Worm (Caenorhabditis elegans) whole organism, early embryonic: ENCODE measurements around the gene elc-1.

Experiments
- B0310.2 ChIP-seq: sonication (generic microtip); optimal IDR thresholded peaks from 2 replicates; lab custom pipeline; 2016; ENCODE audit warnings: mild to moderate bottlenecking, missing genetic modification characterization, missing compliant biosample characterization
- F13C5.2 ChIP-seq: sonication (generic microtip); optimal IDR thresholded peaks from 2 replicates; lab custom pipeline; 2017; ENCODE audit warnings: mild to moderate bottlenecking, missing genetic modification characterization, inconsistent platforms, missing compliant biosample characterization
- aly-1 ChIP-seq: sonication (generic microtip); optimal IDR thresholded peaks from 2 replicates; lab custom pipeline; 2016; ENCODE audit warnings: missing genetic modification characterization, missing compliant biosample characterization
- ama-1 ChIP-seq: fragments of 150-350 bp; optimal IDR thresholded peaks from 2 replicates; lab custom pipeline; 2014
- ceh-13 ChIP-seq: fragments of 200-800 bp; sonication (Bioruptor generic); optimal IDR thresholded peaks from 2 replicates; lab custom pipeline; 2018; ENCODE audit warnings: mild to moderate bottlenecking, missing genetic modification characterization, missing compliant biosample characterization
- ceh-36 ChIP-seq: sonication (generic microtip); optimal IDR thresholded peaks from 2 replicates; lab custom pipeline; 2016; ENCODE audit warnings: missing genetic modification characterization, inconsistent platforms, missing compliant biosample characterization
- ets-7 ChIP-seq: sonication (generic microtip); optimal IDR thresholded peaks from 2 replicates; lab custom pipeline; 2016; ENCODE audit warnings: missing genotype, missing genetic modification characterization, missing compliant biosample characterization
- flt-1 ChIP-seq: fragments of 200-800 bp; sonication (Bioruptor generic); IDR thresholded peaks from 2 replicates; pipeline ENCODE4 v1.3.6; 2022; ENCODE audit warnings: missing genetic modification characterization, missing compliant biosample characterization
- hmbx-1 ChIP-seq: sonication (generic microtip); optimal IDR thresholded peaks from 2 replicates; lab custom pipeline; 2016; ENCODE audit warnings: mild to moderate bottlenecking, missing genetic modification characterization, missing compliant biosample characterization
- hmg-4 ChIP-seq: fragments of 200-800 bp; sonication (Bioruptor generic); optimal IDR thresholded peaks from 2 replicates; lab custom pipeline; 2018; ENCODE audit warnings: mild to moderate bottlenecking, missing genetic modification characterization, missing compliant biosample characterization
- hnd-1 ChIP-seq: sonication (generic microtip); optimal IDR thresholded peaks from 2 replicates; lab custom pipeline; 2016; ENCODE audit warnings: missing genetic modification characterization, missing compliant biosample characterization
- pes-1 ChIP-seq: fragments of 200-800 bp; sonication (Bioruptor generic); IDR thresholded peaks from 2 replicates; pipeline ENCODE4 v1.3.6; 2022; ENCODE audit warnings: missing genetic modification reagents, missing genetic modification characterization, missing compliant biosample characterization
- scrt-1 ChIP-seq: fragments of 200-800 bp; sonication (Bioruptor generic); IDR thresholded peaks from 2 replicates; pipeline ENCODE4 v1.3.6; 2022; ENCODE audit warnings: missing genetic modification characterization, missing compliant biosample characterization
- sea-1 ChIP-seq: fragments of 200-800 bp; sonication (Bioruptor generic); conservative IDR thresholded peaks from 2 replicates; pipeline ENCODE4 v1.3.6; 2022; ENCODE audit warnings: missing genetic modification characterization, missing compliant biosample characterization
- tbx-11 ChIP-seq: fragments of 200-800 bp; sonication (Bioruptor generic); IDR thresholded peaks from 2 replicates; pipeline ENCODE4 v1.3.6; 2022; ENCODE audit warnings: missing genetic modification characterization, missing compliant biosample characterization
- tbx-37 ChIP-seq: fragments of 200-800 bp; sonication (Bioruptor generic); conservative IDR thresholded peaks from 2 replicates; pipeline ENCODE4 v1.3.6; 2022; ENCODE audit warnings: missing genetic modification reagents, missing genetic modification characterization, missing compliant biosample characterization
- tra-4 ChIP-seq: sonication (generic microtip); optimal IDR thresholded peaks from 2 replicates; lab custom pipeline; 2017; ENCODE audit warnings: missing genetic modification characterization, missing compliant biosample characterization

Gene elc-1

DNA sequence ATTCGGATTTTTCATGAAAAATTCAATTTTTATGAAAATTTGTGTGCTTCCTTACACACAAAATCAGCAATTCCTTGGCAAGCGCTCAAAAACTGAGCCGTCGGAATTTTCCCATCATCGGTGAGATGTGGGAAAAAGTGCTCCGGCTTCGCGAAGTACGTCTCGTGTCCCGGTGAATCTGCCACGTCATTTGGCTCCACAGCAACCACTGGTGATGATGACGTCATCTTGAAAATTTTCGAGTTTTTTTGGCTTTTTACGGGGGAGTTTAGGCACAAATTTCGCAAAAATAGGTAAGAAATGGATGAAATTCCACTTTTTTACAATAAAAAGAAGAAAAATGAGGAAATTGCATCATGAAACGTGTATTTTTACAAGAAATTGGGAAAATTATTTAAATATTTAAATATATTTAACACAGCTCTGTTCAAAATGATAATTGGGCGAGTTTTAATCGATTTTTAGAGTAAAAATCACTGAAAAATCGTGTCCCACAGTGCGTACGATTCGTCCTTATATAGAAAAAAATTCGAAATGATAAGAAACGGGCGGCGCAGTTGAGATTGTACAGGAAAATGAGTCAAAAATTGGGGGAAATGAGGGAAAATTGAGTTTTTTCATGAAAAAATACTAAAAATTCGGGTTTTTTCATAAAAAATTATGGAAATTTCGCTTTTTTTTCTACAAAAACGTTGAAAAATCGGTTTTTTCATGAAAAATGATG lies 2.9 kb downstream of the elc-1 start, which contains the start of gene Y82E9BR.14:
Gene Y82E9BR.14, minus strand, starts transcription at position 227 of the 724 bp plus-strand sequence.
- TF ChIP-seq pes-1 (GFP tag; lab: Robert Waterston, UW) (no peak), hmg-4 (no peak), tbx-11 (GFP tag; lab: Robert Waterston, UW) (no peak), B0310.2 (tag; lab: Kevin White, UChicago) (no peak), flt-1 (GFP tag; lab: Robert Waterston, UW) (no peak), tbx-37 (GFP tag; lab: Robert Waterston, UW) (no peak), sea-1 (GFP tag; lab: Robert Waterston, UW) (no peak), ceh-13 (GFP tag; lab: Kevin White, UChicago) (no peak), hnd-1 (no peak)

DNA sequence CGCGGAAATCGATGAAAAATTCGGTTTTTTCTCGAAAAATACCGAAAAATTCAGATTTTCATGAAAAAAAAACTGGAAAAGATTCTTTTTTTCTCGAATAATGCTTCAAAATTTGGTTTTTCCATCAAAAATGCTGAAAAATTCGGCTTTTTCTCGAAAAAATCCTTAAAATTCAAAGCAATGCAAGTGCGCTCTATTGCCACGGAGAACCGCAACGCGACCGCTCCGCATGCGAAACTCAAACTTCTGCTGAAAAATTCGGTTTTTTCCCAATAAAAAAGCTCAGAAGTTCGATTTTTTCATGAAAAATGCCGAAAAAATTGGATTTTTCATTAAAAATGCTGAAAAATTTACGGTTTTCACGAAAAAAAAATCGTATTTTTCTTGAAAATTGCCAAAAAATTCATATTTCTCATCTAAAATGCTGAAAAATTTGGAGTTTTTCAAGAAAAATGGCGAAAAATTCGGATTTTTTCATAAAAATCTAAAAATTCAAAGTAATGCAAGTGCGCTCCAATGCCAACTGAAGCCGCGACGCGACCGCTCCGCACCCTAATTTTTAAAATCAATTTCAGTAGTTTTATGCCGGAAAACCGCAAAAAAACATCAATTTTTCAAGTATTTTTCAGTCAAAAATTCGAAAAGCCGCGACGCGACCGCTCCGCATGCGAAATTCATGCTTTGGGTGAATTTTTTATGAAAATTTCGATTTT lies 3.7 kb downstream of the elc-1 start:
- TF ChIP-seq aly-1 (tag; lab: Kevin White, UChicago) (no peak), ceh-36 (no peak), ceh-13 (GFP tag; lab: Kevin White, UChicago) (no peak), hmbx-1 (tag; lab: Kevin White, UChicago) (no peak), tbx-37 (GFP tag; lab: Robert Waterston, UW) (no peak), ama-1 (lab: Kevin White, UChicago) (no peak), pes-1 (GFP tag; lab: Robert Waterston, UW) (no peak), B0310.2 (tag; lab: Kevin White, UChicago) (no peak), hnd-1 (no peak), F13C5.2 (tag; lab: Kevin White, UChicago) (no peak), flt-1 (GFP tag; lab: Robert Waterston, UW) (no peak), tra-4 (tag; lab: Kevin White, UChicago) (no peak), ets-7 (tag; lab: Kevin White, UChicago) (no peak), hmg-4 (no peak)

DNA sequence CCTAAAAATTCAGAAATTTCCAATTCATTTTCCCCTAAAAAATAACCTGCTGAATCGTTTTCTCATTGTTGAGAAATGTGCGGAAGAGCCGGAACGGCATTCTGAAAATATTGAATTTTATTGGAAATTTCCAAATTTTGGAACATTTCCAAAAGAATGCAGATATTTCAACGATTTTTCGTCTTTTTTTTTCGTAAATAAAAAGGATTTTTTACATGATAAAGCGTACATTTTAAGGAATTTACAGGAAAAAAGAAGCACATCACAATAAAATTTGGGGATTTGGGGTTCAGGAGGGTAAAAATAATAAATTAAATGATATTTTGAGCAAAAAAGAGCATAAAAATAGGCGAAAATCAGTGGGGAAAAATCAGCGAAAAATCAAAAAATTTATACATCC lies 7.9 kb downstream of the elc-1 start, which contains the start of gene Y82E9BR.22:
Gene Y82E9BR.22, minus strand, starts transcription at position 101 of the 400 bp plus-strand sequence.
- TF ChIP-seq tra-4 (tag; lab: Kevin White, UChicago) (no peak), sea-1 (GFP tag; lab: Robert Waterston, UW) (no peak), tbx-37 (GFP tag; lab: Robert Waterston, UW) (no peak), B0310.2 (tag; lab: Kevin White, UChicago) (no peak), hmbx-1 (tag; lab: Kevin White, UChicago) (no peak), ets-7 (tag; lab: Kevin White, UChicago) (no peak), ama-1 (lab: Kevin White, UChicago) (no peak), flt-1 (GFP tag; lab: Robert Waterston, UW) (no peak), tbx-11 (GFP tag; lab: Robert Waterston, UW) (no peak), hmg-4 (no peak), ceh-13 (GFP tag; lab: Kevin White, UChicago) (no peak), hnd-1 (no peak)

- no peak for TF ChIP-seq F13C5.2 (tag; lab: Kevin White, UChicago)
- TF ChIP-seq sea-1 (GFP tag; lab: Robert Waterston, UW), result no peak
- no peak for TF ChIP-seq ceh-36
- no peak for TF ChIP-seq ama-1 (lab: Kevin White, UChicago)
- no peak for TF ChIP-seq scrt-1 (GFP tag; lab: Robert Waterston, UW)
- no peak for TF ChIP-seq ceh-13 (GFP tag; lab: Kevin White, UChicago)
- TF ChIP-seq flt-1 (GFP tag; lab: Robert Waterston, UW), result no peak
- TF ChIP-seq hmg-4, result no peak
- no peak for TF ChIP-seq tra-4 (tag; lab: Kevin White, UChicago)
- TF ChIP-seq aly-1 (tag; lab: Kevin White, UChicago), result no peak
These were observed 13.9 kb downstream of the elc-1 start, which contains the start of gene pals-18 for ce11 chrIII:1403108-1403507. pals-18 (plus strand) TSS chrIII:1403408.

DNA sequence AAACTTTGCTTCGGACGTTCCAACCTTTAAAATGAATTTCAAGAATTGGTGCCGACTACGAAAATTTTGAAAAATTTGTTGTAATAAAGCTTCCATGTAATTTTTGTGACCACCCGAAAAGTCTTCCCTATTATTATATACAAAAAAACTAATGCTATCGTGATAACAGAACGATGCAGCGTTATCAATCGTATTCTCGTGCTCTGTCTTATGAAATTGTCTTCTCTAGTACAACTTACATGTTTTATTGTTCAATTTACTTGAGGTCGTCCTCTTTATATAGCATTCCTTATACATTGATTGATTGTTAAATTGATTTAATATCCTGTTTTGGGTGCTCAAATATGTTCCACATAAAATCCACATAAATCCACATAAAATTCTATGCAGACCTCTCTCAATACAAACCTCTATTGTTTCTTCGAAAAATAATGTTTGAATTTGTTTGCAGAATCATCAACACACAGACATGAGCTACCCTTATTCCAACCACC lies 15.4 kb downstream of the elc-1 start, which contains the start of gene pals-19:
Gene pals-19, plus strand, starts transcription at position 444 of the 494 bp plus-strand sequence.
- TF ChIP-seq hmg-4, result no peak

DNA sequence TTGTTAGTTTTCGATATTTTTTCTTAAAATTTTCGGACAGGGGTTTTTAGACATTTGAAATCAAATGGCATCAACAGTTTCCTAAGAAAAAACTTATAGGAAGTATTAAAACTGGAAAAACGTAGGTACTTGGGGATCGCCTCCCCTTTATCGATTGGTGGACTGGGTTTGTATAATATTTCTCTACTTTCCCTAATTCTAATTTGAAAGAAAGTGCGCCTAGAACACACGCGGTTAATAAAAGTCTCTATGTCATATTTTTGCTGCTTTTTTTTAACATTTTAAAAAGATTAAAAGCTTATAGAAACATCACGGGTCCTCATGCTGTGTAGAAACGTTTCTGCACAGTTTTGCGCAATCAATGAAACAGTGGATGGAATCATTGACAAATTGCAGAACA lies 17.3 kb downstream of the elc-1 start, which contains the start of gene pals-16:
Gene pals-16, plus strand, starts transcription at position 301 of the 400 bp plus-strand sequence.
- TF ChIP-seq aly-1 (tag; lab: Kevin White, UChicago) (no peak), hmbx-1 (tag; lab: Kevin White, UChicago) (no peak), tbx-37 (GFP tag; lab: Robert Waterston, UW) (no peak), ets-7 (tag; lab: Kevin White, UChicago) (no peak), flt-1 (GFP tag; lab: Robert Waterston, UW) (no peak), hmg-4 (no peak), F13C5.2 (tag; lab: Kevin White, UChicago) (no peak), tra-4 (tag; lab: Kevin White, UChicago) (no peak), ceh-36 (no peak), ama-1 (lab: Kevin White, UChicago) (no peak), B0310.2 (tag; lab: Kevin White, UChicago) (no peak), ceh-13 (GFP tag; lab: Kevin White, UChicago) (no peak), hnd-1 (no peak), pes-1 (GFP tag; lab: Robert Waterston, UW) (no peak), scrt-1 (GFP tag; lab: Robert Waterston, UW) (no peak), tbx-11 (GFP tag; lab: Robert Waterston, UW) (no peak)
